Worm (Caenorhabditis elegans) whole organism, L1 larva: ENCODE data around the gene srz-82.

ENCODE experiments used
- aha-1 ChIP-seq: fragments of 150-350 bp; optimal IDR thresholded peaks from 2 replicates; lab custom pipeline; 2014; ENCODE audit warnings: missing biosample characterization, missing genetic modification characterization
- elt-2 ChIP-seq: sonication (generic microtip); optimal IDR thresholded peaks from 2 replicates; lab custom pipeline; 2016; ENCODE audit warnings: missing genetic modification characterization, mild to moderate bottlenecking, inconsistent platforms, missing compliant biosample characterization, missing genetic modification reagents
- elt-3 ChIP-seq, 6 experiments: fragments of 150-350 bp in 1 of 6; sonication (generic microtip); optimal IDR thresholded peaks; 2 replicates each; lab custom pipeline; 2017 to 2018; ENCODE audit warnings: missing biosample characterization in 6 of 6, missing genetic modification characterization in 6 of 6, inconsistent platforms in 1 of 6
- fos-1 ChIP-seq: fragments of 150-350 bp; optimal IDR thresholded peaks from 2 replicates; lab custom pipeline; 2014; ENCODE audit warnings: missing biosample characterization, missing genetic modification characterization
- hpl-2 ChIP-seq: fragments of 150-350 bp; optimal IDR thresholded peaks from 2 replicates; lab custom pipeline; 2014; ENCODE audit warnings: missing biosample characterization, missing genetic modification reagents, missing genetic modification characterization
- mep-1 ChIP-seq: fragments of 150-350 bp; optimal IDR thresholded peaks from 2 replicates; lab custom pipeline; 2014; ENCODE audit warnings: missing biosample characterization, missing genetic modification characterization
- nhr-12 ChIP-seq: sonication (generic microtip); optimal IDR thresholded peaks from 2 replicates; lab custom pipeline; 2017; ENCODE audit warnings: missing biosample characterization, missing genetic modification characterization
- nhr-77 ChIP-seq: fragments of 150-350 bp; optimal IDR thresholded peaks from 2 replicates; lab custom pipeline; 2014; ENCODE audit warnings: missing biosample characterization, missing genetic modification characterization
- sox-4 ChIP-seq: sonication (generic microtip); optimal IDR thresholded peaks from 2 replicates; lab custom pipeline; 2016; ENCODE audit warnings: missing genetic modification characterization, missing compliant biosample characterization
- ztf-4 ChIP-seq: fragments of 150-350 bp; optimal IDR thresholded peaks from 2 replicates; lab custom pipeline; 2014; ENCODE audit warnings: missing biosample characterization, missing genetic modification characterization

- TF ChIP-seq nhr-12 (tag; lab: Kevin White, UChicago) (no peak), sox-4 (tag; lab: Kevin White, UChicago) (no peak), nhr-77 (tag; lab: Kevin White, UChicago) (no peak), aha-1 (no peak), ztf-4 (tag; lab: Kevin White, UChicago) (no peak), hpl-2 (no peak), mep-1 (no peak), fos-1 (tag; lab: Kevin White, UChicago) (no peak), elt-3 (tag; optimal IDR thresholded peaks at IDR 0.05; lab: Kevin White, UChicago) (no peak), elt-2 (tag; lab: Kevin White, UChicago) (no peak)
These were observed 36.7 kb downstream of the srz-82 start for ce11 chrIV:3519352-3519751.
